Fruit fly (Drosophila melanogaster): ENCODE data around the gene Recs1.

DNA sequence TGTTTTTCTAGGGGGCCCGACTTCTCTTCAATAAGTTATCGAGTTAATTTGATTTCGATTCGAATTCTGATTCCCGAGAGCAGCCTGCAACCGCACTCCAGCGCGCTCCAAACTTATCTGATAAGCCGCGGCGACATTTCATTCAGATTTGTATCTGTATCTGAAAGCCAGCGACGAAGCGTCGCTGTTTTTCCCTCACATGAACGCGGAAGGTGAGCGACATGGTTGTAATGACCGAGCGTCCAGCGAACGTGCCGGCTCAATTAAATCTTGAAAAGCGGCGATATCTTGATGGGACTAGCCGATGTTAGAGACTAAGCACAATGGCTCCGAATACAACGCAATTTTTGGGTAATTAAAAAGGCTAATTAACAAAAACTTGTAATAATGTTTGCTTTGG lies 50.6 kb downstream of the Recs1 start, which contains the start of gene PK1-R:
- no peak for TF ChIP-seq usp (GFP tag; optimal IDR thresholded peaks at IDR 0.05)
- TF ChIP-seq Mio (GFP tag; optimal IDR thresholded peaks at IDR 0.05), result no peak
- no peak for TF ChIP-seq dsf (GFP tag; optimal IDR thresholded peaks at IDR 0.05; ENCODE audit: borderline replicate concordance)
- no peak for TF ChIP-seq pan (optimal IDR thresholded peaks at IDR 0.05)

Measured in whole organism, wandering third instar larva.